Worm (Caenorhabditis elegans): Measurements from ENCODE around the gene Y105C5A.13.
A peak's percentile ranks its signal among the peaks of the same experiment; 100 is the strongest.
"Not testable (repeated sequence)": the region's sequence is repeated elsewhere in the genome, so short reads cannot be mapped to it uniquely, and the experiment has no call there.

Y105C5A.13 gene

DNA sequence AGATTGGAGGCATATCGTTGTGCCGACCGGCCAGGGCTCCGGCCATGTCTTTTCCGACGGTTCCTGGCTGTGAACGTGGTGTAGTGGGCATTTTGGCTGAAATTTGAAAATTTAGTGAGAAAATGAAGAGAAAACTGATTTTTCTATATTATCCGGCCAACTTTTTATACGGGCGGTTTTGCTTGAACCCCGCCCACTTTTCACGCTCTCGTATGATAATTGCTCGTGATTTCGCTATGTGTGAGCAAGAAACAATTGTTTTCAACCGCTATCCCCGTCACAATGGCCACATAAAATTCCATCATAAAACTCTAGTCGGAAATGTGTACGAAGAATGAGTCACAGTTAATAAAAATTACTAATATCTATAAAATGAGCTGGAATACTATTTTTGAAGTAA lies 668 bp downstream of the Y105C5A.13 start, which contains the start of gene Y105C5A.12:
Gene Y105C5A.12, minus strand, starts transcription at position 101 of the 400 bp plus-strand sequence.
- TF ChIP-seq skn-1, mml-1, nhr-237 (tag; optimal IDR thresholded peaks at IDR 0.05): not testable (repeated sequence)

DNA sequence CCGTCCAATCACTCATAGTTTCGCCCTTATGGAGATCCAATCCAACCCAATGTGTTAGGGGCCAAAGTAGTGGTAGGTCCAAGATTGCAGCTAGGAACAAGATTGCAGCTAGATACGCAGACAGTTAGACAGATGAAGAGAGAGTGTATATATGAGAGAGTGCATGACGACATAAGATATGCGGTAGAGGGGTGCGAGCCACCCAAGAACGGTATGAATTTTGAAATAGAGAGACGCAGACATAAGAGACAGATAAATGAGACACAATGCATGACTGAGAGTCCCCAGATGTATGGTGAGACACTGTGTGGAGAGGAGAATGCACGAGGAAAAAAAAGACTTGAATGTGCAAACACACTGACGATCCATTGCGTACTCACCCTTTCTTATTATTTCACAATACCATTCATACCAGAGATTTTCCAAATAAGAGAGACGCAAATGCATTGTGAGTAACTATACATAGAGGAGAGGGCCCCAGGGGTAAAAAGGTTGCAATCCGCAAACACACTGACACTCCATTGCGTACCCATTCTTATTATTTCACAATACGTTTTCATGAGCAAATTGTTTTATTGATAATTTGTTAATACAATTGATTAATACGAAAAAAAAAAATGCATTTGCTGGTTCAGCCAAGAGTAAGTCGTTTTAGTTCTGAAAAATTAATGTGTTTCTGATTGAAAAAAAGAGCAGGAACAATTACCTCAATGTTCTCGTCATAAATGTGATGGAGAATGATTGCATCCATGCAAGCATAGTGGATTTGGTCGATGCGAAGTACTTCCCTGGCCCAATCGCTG lies 5.6 kb downstream of the Y105C5A.13 start, which contains the start of the genes Y105C5A.1268 and Y105C5A.1272:
Gene Y105C5A.1268, minus strand, starts transcription at position 51 of the 803 bp plus-strand sequence.
Gene Y105C5A.1272, plus strand, starts transcription at position 575 of the 803 bp plus-strand sequence.
- TF ChIP-seq pqm-1 (tag; optimal IDR thresholded peaks at IDR 0.05) (peak; percentile 55), ceh-28 (tag; optimal IDR thresholded peaks at IDR 0.05) (peak; percentile 89), lsy-12 (tag; optimal IDR thresholded peaks at IDR 0.05) (peak; percentile 56), tbx-2 (tag; optimal IDR thresholded peaks at IDR 0.05) (peak; percentile 77), nhr-25 (tag; optimal IDR thresholded peaks at IDR 0.05) (peak; percentile 80), nhr-11 (tag; optimal IDR thresholded peaks at IDR 0.05) (peak; percentile 64), aly-2 (tag; optimal IDR thresholded peaks at IDR 0.05) (peak; percentile 70), nhr-77 (tag; optimal IDR thresholded peaks at IDR 0.05) (peak; percentile 74), elt-2 (tag; optimal IDR thresholded peaks at IDR 0.05) (peak; percentile 74), pha-4 (tag; optimal IDR thresholded peaks at IDR 0.05) (peak; percentile 85), fkh-10 (GFP tag; optimal IDR thresholded peaks at IDR 0.05) (peak; percentile 73), skn-1 (tag; optimal IDR thresholded peaks at IDR 0.05) (peak; percentile 53), nhr-23 (tag; optimal IDR thresholded peaks at IDR 0.05) (peak; percentile 84), elt-3 (tag; optimal IDR thresholded peaks at IDR 0.05) (peak in 1 of 3 experiments; percentile 19), R02D3.7 (tag; optimal IDR thresholded peaks at IDR 0.05) (peak; percentile 69), zag-1 (tag; optimal IDR thresholded peaks at IDR 0.05) (peak; percentile 61), egl-5 (tag; optimal IDR thresholded peaks at IDR 0.05) (peak; percentile 27), hmg-11 (tag; optimal IDR thresholded peaks at IDR 0.05) (peak; percentile 92), mdl-1 (tag; optimal IDR thresholded peaks at IDR 0.05) (peak; percentile 63), nhr-43 (tag; optimal IDR thresholded peaks at IDR 0.05; ENCODE audit: poor library complexity, severe bottlenecking) (peak; percentile 73), lin-39 (tag; optimal IDR thresholded peaks at IDR 0.05) (peak; percentile 69), snpc-4 (tag; optimal IDR thresholded peaks at IDR 0.05) (peak; percentile 77), elt-1 (tag; optimal IDR thresholded peaks at IDR 0.05) (peak; percentile 38), ceh-82 (tag; optimal IDR thresholded peaks at IDR 0.05) (peak; percentile 64), jun-1 (tag; optimal IDR thresholded peaks at IDR 0.05) (peak; percentile 89), nfya-1 (tag; optimal IDR thresholded peaks at IDR 0.05; ENCODE audit: insufficient read depth) (peak; percentile 91), lin-15B (tag; optimal IDR thresholded peaks at IDR 0.05) (peak; percentile 56)

DNA sequence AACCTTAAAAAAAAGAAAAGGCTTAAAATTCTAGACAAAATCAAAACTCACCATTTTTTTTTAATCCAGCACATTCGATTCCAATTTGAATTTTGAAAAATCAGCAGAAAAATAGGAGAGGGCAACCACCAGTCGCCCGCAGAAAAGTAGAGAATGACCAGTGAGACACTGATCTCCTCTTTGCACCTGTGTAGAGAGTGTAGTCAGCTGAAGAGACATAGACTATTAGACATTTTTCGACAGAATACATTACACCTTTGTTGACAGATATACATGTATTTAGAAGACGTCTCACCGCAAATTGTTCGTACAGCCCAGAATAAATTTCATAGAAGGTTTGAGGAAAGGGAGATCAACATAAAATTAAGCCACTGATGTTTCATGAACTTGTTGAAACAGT lies 7.2 kb downstream of the Y105C5A.13 start:
- TF ChIP-seq snpc-4 (tag; optimal IDR thresholded peaks at IDR 0.05) (no peak), ZK546.5 (tag; optimal IDR thresholded peaks at IDR 0.05) (no peak), nhr-67 (tag; optimal IDR thresholded peaks at IDR 0.05) (no peak), nhr-28 (tag; optimal IDR thresholded peaks at IDR 0.05) (no peak)

DNA sequence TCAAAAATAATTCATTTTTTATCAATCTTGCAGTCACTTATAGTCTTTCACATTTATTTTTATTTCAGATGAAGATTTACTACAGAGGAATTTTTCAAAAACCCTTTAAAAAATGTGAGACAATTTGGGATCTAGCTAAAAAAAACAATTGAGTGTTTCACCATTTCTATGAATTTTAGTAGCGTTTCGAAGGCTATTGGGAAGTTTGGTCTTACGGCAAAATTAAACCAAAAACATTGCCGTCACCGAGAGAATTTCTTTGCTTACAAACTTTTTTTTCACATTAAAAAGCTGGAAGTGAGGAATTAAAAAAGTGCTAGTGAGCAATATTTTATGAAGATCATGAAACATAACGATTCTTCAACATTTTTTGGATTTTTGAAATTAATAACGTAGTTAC lies 17.4 kb downstream of the Y105C5A.13 start:
- TF ChIP-seq aly-2 (tag; optimal IDR thresholded peaks at IDR 0.05) (no peak), daf-12 (tag; optimal IDR thresholded peaks at IDR 0.05) (no peak), R02D3.7 (tag; optimal IDR thresholded peaks at IDR 0.05) (no peak), nhr-237 (tag; optimal IDR thresholded peaks at IDR 0.05) (no peak)

DNA sequence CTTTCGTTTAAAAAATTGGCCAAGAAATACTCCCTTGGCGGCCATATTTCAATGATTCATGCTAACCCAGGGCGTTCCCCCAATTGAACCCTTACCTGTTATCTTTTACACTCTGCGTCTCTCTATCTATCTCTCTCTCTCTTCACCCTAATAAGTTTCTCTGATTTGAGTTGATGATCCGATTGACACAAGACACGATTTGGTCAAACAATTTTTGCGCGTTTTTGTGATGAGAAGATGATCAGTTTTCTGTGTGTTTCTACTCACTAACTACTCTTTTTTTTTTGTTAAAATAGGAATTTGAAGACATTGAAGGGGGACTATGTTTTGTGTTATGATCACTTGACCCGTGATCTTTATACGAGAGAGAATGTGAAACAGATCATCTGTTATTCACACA lies 32.0 kb downstream of the Y105C5A.13 start:
- TF ChIP-seq nhr-23 (tag; optimal IDR thresholded peaks at IDR 0.05) (peak; percentile 46), tbx-2 (tag; optimal IDR thresholded peaks at IDR 0.05) (no peak), nhr-25 (tag; optimal IDR thresholded peaks at IDR 0.05) (peak; percentile 0), elt-2 (tag; optimal IDR thresholded peaks at IDR 0.05) (no peak)

All from whole organism, L3 larva.